Fruit fly (Drosophila melanogaster) whole organism, prepupa: ENCODE data around the gene CG9147.

Experiments
- CG11902 ChIP-seq: fragments of 200-800 bp; sonication (Bioruptor generic); optimal IDR thresholded peaks from 3 replicates; lab custom pipeline; 2016; ENCODE audit warnings: missing biosample characterization, missing genetic modification characterization
- CG16779 ChIP-seq: fragments of 200-800 bp; sonication (Bioruptor generic); optimal IDR thresholded peaks from 3 replicates; lab custom pipeline; 2017; ENCODE audit warnings: missing biosample characterization, mild to moderate bottlenecking, missing genetic modification characterization
- CG6808 ChIP-seq: fragments of 200-800 bp; sonication (Bioruptor generic); optimal IDR thresholded peaks from 3 replicates; lab custom pipeline; 2017; ENCODE audit warnings: missing biosample characterization, missing genetic modification characterization, mild to moderate bottlenecking, moderate library complexity, missing genetic modification reagents
- CG8319 ChIP-seq: fragments of 200-800 bp; sonication (Bioruptor generic); optimal IDR thresholded peaks from 3 replicates; lab custom pipeline; 2016; ENCODE audit warnings: missing biosample characterization, missing genetic modification characterization
- Eip93F ChIP-seq: fragments of 200-800 bp; sonication (Bioruptor generic); optimal IDR thresholded peaks from 2 replicates; lab custom pipeline; 2016; ENCODE audit warnings: missing biosample characterization, mild to moderate bottlenecking, missing genetic modification characterization
- Gug ChIP-seq: fragments of 200-800 bp; sonication (Bioruptor generic); IDR thresholded peaks from 2 replicates; pipeline ENCODE4 v1.3.6; 2022; ENCODE audit warnings: missing biosample characterization, missing genetic modification characterization
- Hr38 ChIP-seq: sonication (Bioruptor generic); optimal IDR thresholded peaks from 2 replicates; lab custom pipeline; 2016; ENCODE audit warnings: missing biosample characterization, missing genetic modification characterization
- OdsH ChIP-seq: fragments of 200-800 bp; sonication (Bioruptor generic); optimal IDR thresholded peaks from 3 replicates; lab custom pipeline; 2016; ENCODE audit warnings: missing biosample characterization, missing genetic modification characterization
- Sox102F ChIP-seq: fragments of 200-800 bp; sonication (Bioruptor generic); optimal IDR thresholded peaks from 2 replicates; lab custom pipeline; 2016; ENCODE audit warnings: missing biosample characterization, mild to moderate bottlenecking, missing genetic modification characterization
- achi ChIP-seq: fragments of 200-800 bp; sonication (Bioruptor generic); optimal IDR thresholded peaks from 3 replicates; lab custom pipeline; 2016; ENCODE audit warnings: missing biosample characterization, missing genetic modification characterization
- acj6 ChIP-seq: fragments of 200-800 bp; sonication (Bioruptor generic); optimal IDR thresholded peaks from 3 replicates; lab custom pipeline; 2016; ENCODE audit warnings: missing biosample characterization, missing genetic modification characterization
- fd85E ChIP-seq: fragments of 200-800 bp; sonication (Bioruptor generic); optimal IDR thresholded peaks from 3 replicates; lab custom pipeline; 2016; ENCODE audit warnings: missing biosample characterization, missing genetic modification characterization
- salr ChIP-seq, 2 experiments: fragments of 200-800 bp; sonication (Bioruptor generic); optimal IDR thresholded peaks; 3 replicates each; lab custom pipeline; 2016 to 2018; ENCODE audit warnings: missing biosample characterization in 2 of 2, missing genetic modification characterization in 2 of 2, mild to moderate bottlenecking in 1 of 2
- svp ChIP-seq: fragments of 200-800 bp; sonication (Bioruptor generic); peaks from one replicate; lab custom pipeline; 2016; ENCODE audit warnings: missing biosample characterization, missing genetic modification characterization

- TF ChIP-seq Sox102F (GFP tag; lab: Kevin White, UChicago) (no peak), svp (GFP tag; lab: Kevin White, UChicago) (no peak), CG6808 (no peak), Gug (GFP tag; lab: Robert Waterston, UW) (no peak), CG16779 (tag; lab: Kevin White, UChicago) (peak; percentile 39), OdsH (no peak), acj6 (GFP tag; lab: Kevin White, UChicago) (no peak), achi (no peak), Hr38 (no peak), salr (GFP tag; optimal IDR thresholded peaks at IDR 0.05; lab: Kevin White, UChicago) (no peak), fd85E (GFP tag; lab: Kevin White, UChicago) (no peak), Eip93F (GFP tag; lab: Kevin White, UChicago) (no peak), CG8319 (GFP tag; lab: Kevin White, UChicago) (no peak), CG11902 (GFP tag; lab: Kevin White, UChicago) (no peak)
These were observed 14.5 kb downstream of the CG9147 start for dm6 chr2L:6080329-6080728.
